In genomic region chrX:10197204-10197756, ce11 we compare ENCODE assay signal across 5 worm cellular contexts.
TF ChIP-seq lines count a peak whose summit lies in the region.

Gene nucb-1, plus strand, starts transcription at chrX:10197706.

TF ChIP-seq in whole organism, L1 larva, 84 proteins besides CTCF, POLR2A, EP300 and RAD21 (continues in another document):
- TF ChIP-seq unc-62 (GFP tag; optimal IDR thresholded peaks at IDR 0.05; lab: Kevin White, UChicago), result no peak
- no peak for TF ChIP-seq F16B12.6 (tag; optimal IDR thresholded peaks at IDR 0.05; lab: Kevin White, UChicago)
- TF ChIP-seq vab-15 (tag; optimal IDR thresholded peaks at IDR 0.05; lab: Kevin White, UChicago), result peak; percentile 25
- TF ChIP-seq nhr-90 (tag; optimal IDR thresholded peaks at IDR 0.05; lab: Kevin White, UChicago; ENCODE audit: poor library complexity), result peak; percentile 76
- TF ChIP-seq ceh-63 (GFP tag; optimal IDR thresholded peaks at IDR 0.05; lab: Kevin White, UChicago), result no peak
- no peak for TF ChIP-seq zip-4 (GFP tag; optimal IDR thresholded peaks at IDR 0.05; lab: Kevin White, UChicago)
- TF ChIP-seq lin-14 (GFP tag; optimal IDR thresholded peaks at IDR 0.05; lab: Kevin White, UChicago), result peak; percentile 92
- TF ChIP-seq snpc-4 (tag; optimal IDR thresholded peaks at IDR 0.05; lab: Kevin White, UChicago), result no peak
- no peak for TF ChIP-seq efl-3 (GFP tag; optimal IDR thresholded peaks at IDR 0.05; lab: Kevin White, UChicago)
- TF ChIP-seq nhr-20 (tag; optimal IDR thresholded peaks at IDR 0.05; lab: Kevin White, UChicago), result peak; percentile 93
- peak; percentile 85 for TF ChIP-seq rnt-1 (tag; optimal IDR thresholded peaks at IDR 0.05; lab: Kevin White, UChicago)
- peak; percentile 83 for TF ChIP-seq nhr-85 (tag; lab: Kevin White, UChicago)
- TF ChIP-seq nhr-28 (tag; optimal IDR thresholded peaks at IDR 0.05; lab: Kevin White, UChicago), result no peak
- TF ChIP-seq aha-1 (tag; optimal IDR thresholded peaks at IDR 0.05; lab: Kevin White, UChicago), result no peak
- TF ChIP-seq nhr-84 (tag; optimal IDR thresholded peaks at IDR 0.05; lab: Kevin White, UChicago), result no peak
- peak; percentile 54 for TF ChIP-seq fkh-8 (tag; optimal IDR thresholded peaks at IDR 0.05; lab: Kevin White, UChicago)
- TF ChIP-seq fkh-4 (tag; optimal IDR thresholded peaks at IDR 0.05; lab: Kevin White, UChicago; ENCODE audit: borderline replicate concordance), result no peak
- no peak for TF ChIP-seq pax-3 (tag; optimal IDR thresholded peaks at IDR 0.05; lab: Kevin White, UChicago)
- no peak for TF ChIP-seq egl-13 (tag; optimal IDR thresholded peaks at IDR 0.05; lab: Kevin White, UChicago)

TF ChIP-seq in whole organism, L3 larva, 47 proteins besides CTCF, POLR2A, EP300 and RAD21 (continues in another document):
- TF ChIP-seq nhr-76 (tag; optimal IDR thresholded peaks at IDR 0.05; lab: Kevin White, UChicago) (no peak), ZK546.5 (tag; optimal IDR thresholded peaks at IDR 0.05; lab: Kevin White, UChicago) (no peak), nhr-23 (tag; optimal IDR thresholded peaks at IDR 0.05; lab: Kevin White, UChicago) (peak; percentile 94), elt-2 (tag; optimal IDR thresholded peaks at IDR 0.05; lab: Kevin White, UChicago) (peak; percentile 60), fkh-10 (GFP tag; optimal IDR thresholded peaks at IDR 0.05; lab: Kevin White, UChicago) (peak; percentile 2), mdl-1 (tag; optimal IDR thresholded peaks at IDR 0.05; lab: Kevin White, UChicago) (no peak), fkh-2 (tag; optimal IDR thresholded peaks at IDR 0.05; lab: Kevin White, UChicago) (no peak), nhr-43 (tag; optimal IDR thresholded peaks at IDR 0.05; lab: Kevin White, UChicago; ENCODE audit: poor library complexity, severe bottlenecking) (peak; percentile 50), nhr-28 (tag; optimal IDR thresholded peaks at IDR 0.05; lab: Kevin White, UChicago) (no peak), nhr-77 (tag; optimal IDR thresholded peaks at IDR 0.05; lab: Kevin White, UChicago) (no peak), pha-4 (tag; optimal IDR thresholded peaks at IDR 0.05; lab: Kevin White, UChicago) (peak; percentile 85), snpc-4 (tag; optimal IDR thresholded peaks at IDR 0.05; lab: Kevin White, UChicago) (no peak), ztf-4 (tag; optimal IDR thresholded peaks at IDR 0.05; lab: Kevin White, UChicago) (no peak), unc-39 (tag; optimal IDR thresholded peaks at IDR 0.05; lab: Kevin White, UChicago) (no peak), egl-5 (tag; optimal IDR thresholded peaks at IDR 0.05; lab: Kevin White, UChicago) (peak; percentile 74), zag-1 (tag; optimal IDR thresholded peaks at IDR 0.05; lab: Kevin White, UChicago) (no peak), ceh-16 (tag; optimal IDR thresholded peaks at IDR 0.05; lab: Kevin White, UChicago) (no peak), lin-39 (tag; optimal IDR thresholded peaks at IDR 0.05; lab: Kevin White, UChicago) (peak; percentile 57), ceh-28 (tag; optimal IDR thresholded peaks at IDR 0.05; lab: Kevin White, UChicago) (peak; percentile 64)

TF ChIP-seq in whole organism, early embryonic, 17 proteins besides CTCF, POLR2A, EP300 and RAD21:
- no peak for TF ChIP-seq B0310.2 (tag; optimal IDR thresholded peaks at IDR 0.05; lab: Kevin White, UChicago)
- no peak for TF ChIP-seq hmbx-1 (tag; optimal IDR thresholded peaks at IDR 0.05; lab: Kevin White, UChicago)
- TF ChIP-seq hmg-4 (GFP tag; optimal IDR thresholded peaks at IDR 0.05; lab: Kevin White, UChicago), result peak; percentile 5
- no peak for TF ChIP-seq flt-1 (GFP tag; IDR thresholded peaks at IDR 0.05; lab: Robert Waterston, UW)
- TF ChIP-seq ceh-13 (GFP tag; optimal IDR thresholded peaks at IDR 0.05; lab: Kevin White, UChicago), result no peak
- no peak for TF ChIP-seq ets-7 (tag; optimal IDR thresholded peaks at IDR 0.05; lab: Kevin White, UChicago)

TF ChIP-seq in whole organism, midembryonic, 9 proteins besides CTCF, POLR2A, EP300 and RAD21:
- no peak for TF ChIP-seq flt-1 (GFP tag; IDR thresholded peaks at IDR 0.05; lab: Robert Waterston, UW)
- TF ChIP-seq T22C8.4 (GFP tag; IDR thresholded peaks at IDR 0.05; lab: Robert Waterston, UW), result no peak
- 0 out of 2 replicates have a peak, but pooled peaks have one; percentile 23 for TF ChIP-seq ztf-23 (GFP tag; IDR thresholded peaks at IDR 0.05; lab: Robert Waterston, UW)
- peak; percentile 68 for TF ChIP-seq cog-1 (tag; optimal IDR thresholded peaks at IDR 0.05; lab: Kevin White, UChicago)
- no peak for TF ChIP-seq med-1 (GFP tag; optimal IDR thresholded peaks at IDR 0.05; lab: Kevin White, UChicago; ENCODE audit: insufficient read depth)
- no peak for TF ChIP-seq klf-2 (GFP tag; conservative IDR thresholded peaks at IDR 0.05; lab: Robert Waterston, UW)
- TF ChIP-seq tab-1 (GFP tag; IDR thresholded peaks at IDR 0.05; lab: Robert Waterston, UW), result no peak

TF ChIP-seq in whole organism, young adult, 124 proteins besides CTCF, POLR2A, EP300 and RAD21:
- TF ChIP-seq hlh-12 (tag; optimal IDR thresholded peaks at IDR 0.05; lab: Kevin White, UChicago) (no peak), T26A5.8 (tag; optimal IDR thresholded peaks at IDR 0.05; lab: Kevin White, UChicago) (no peak), hmg-1.2 (GFP tag; IDR thresholded peaks at IDR 0.05; lab: Robert Waterston, UW) (peak; percentile 34; the same call in 1 of the 2 replicates), hsf-1 (GFP tag; IDR thresholded peaks at IDR 0.05; lab: Robert Waterston, UW) (no peak), nhr-120 (GFP tag; IDR thresholded peaks at IDR 0.05; lab: Robert Waterston, UW) (no peak), F22D6.2 (tag; optimal IDR thresholded peaks at IDR 0.05; lab: Kevin White, UChicago) (no peak), unc-130 (GFP tag; optimal IDR thresholded peaks at IDR 0.05; lab: Kevin White, UChicago) (no peak), let-607 (tag; optimal IDR thresholded peaks at IDR 0.05; lab: Kevin White, UChicago) (peak; percentile 87 to 96), nhr-80 (tag; optimal IDR thresholded peaks at IDR 0.05; lab: Kevin White, UChicago) (peak; percentile 67), unc-62 (GFP tag; optimal IDR thresholded peaks at IDR 0.05; lab: Kevin White, UChicago) (peak; percentile 17), dpl-1 (GFP tag; optimal IDR thresholded peaks at IDR 0.05; lab: Kevin White, UChicago) (no peak), snpc-1.1 (tag; optimal IDR thresholded peaks at IDR 0.05; lab: Kevin White, UChicago; ENCODE audit: insufficient read depth) (no peak), snpc-1.3 (tag; optimal IDR thresholded peaks at IDR 0.05; lab: Kevin White, UChicago; ENCODE audit: insufficient read depth) (no peak), xnd-1 (tag; optimal IDR thresholded peaks at IDR 0.05; lab: Kevin White, UChicago) (no peak), cebp-2 (GFP tag; IDR thresholded peaks at IDR 0.05; lab: Robert Waterston, UW) (no peak), fkh-3 (tag; optimal IDR thresholded peaks at IDR 0.05; lab: Kevin White, UChicago) (no peak), sea-2 (GFP tag; IDR thresholded peaks at IDR 0.05; lab: Robert Waterston, UW) (no peak), ceh-40 (GFP tag; IDR thresholded peaks at IDR 0.05; lab: Robert Waterston, UW) (no peak), tbp1 (GFP tag; optimal IDR thresholded peaks at IDR 0.05; lab: Kevin White, UChicago) (no peak), Y53G8AR.9 (GFP tag; conservative IDR thresholded peaks at IDR 0.05; lab: Robert Waterston, UW) (no peak), rpc-1 (optimal IDR thresholded peaks at IDR 0.05; lab: Kevin White, UChicago) (no peak), rpc-1 (tag; optimal IDR thresholded peaks at IDR 0.05; lab: Kevin White, UChicago) (no peak), Y53F4B.3 (GFP tag; IDR thresholded peaks at IDR 0.05; lab: Robert Waterston, UW) (no peak), madf-8 (GFP tag; conservative IDR thresholded peaks at IDR 0.05; lab: Robert Waterston, UW) (no peak), tlf-1 (GFP tag; optimal IDR thresholded peaks at IDR 0.05; lab: Kevin White, UChicago) (no peak), dox-1 (GFP tag; IDR thresholded peaks at IDR 0.05; lab: Robert Waterston, UW) (no peak), cebp-1 (GFP tag; IDR thresholded peaks at IDR 0.05; lab: Robert Waterston, UW) (no peak), cebp-1 (tag; optimal IDR thresholded peaks at IDR 0.05; lab: Kevin White, UChicago) (peak; percentile 45), madf-10 (tag; optimal IDR thresholded peaks at IDR 0.05; lab: Kevin White, UChicago) (no peak), ceh-91 (GFP tag; IDR thresholded peaks at IDR 0.05; lab: Robert Waterston, UW) (no peak), mel-28 (tag; optimal IDR thresholded peaks at IDR 0.05; lab: Kevin White, UChicago; ENCODE audit: borderline replicate concordance) (no peak), egl-44 (GFP tag; IDR thresholded peaks at IDR 0.05; lab: Robert Waterston, UW) (no peak), ZK185.1 (tag; optimal IDR thresholded peaks at IDR 0.05; lab: Kevin White, UChicago; ENCODE audit: poor library complexity, severe bottlenecking) (no peak), attf-5 (GFP tag; optimal IDR thresholded peaks at IDR 0.05; lab: Kevin White, UChicago) (peak; percentile 31), attf-3 (GFP tag; conservative IDR thresholded peaks at IDR 0.05; lab: Robert Waterston, UW) (peak; percentile 94), aptf-2 (GFP tag; conservative IDR thresholded peaks at IDR 0.05; lab: Robert Waterston, UW) (no peak), Y95B8A.8 (GFP tag; IDR thresholded peaks at IDR 0.05; lab: Robert Waterston, UW) (no peak), pbrm-1 (GFP tag; IDR thresholded peaks at IDR 0.05; lab: Robert Waterston, UW) (no peak), Y79H2A.3 (GFP tag; conservative IDR thresholded peaks at IDR 0.05; lab: Robert Waterston, UW) (no peak), ceh-58 (GFP tag; IDR thresholded peaks at IDR 0.05; lab: Robert Waterston, UW) (no peak), lin-40 (tag; optimal IDR thresholded peaks at IDR 0.05; lab: Kevin White, UChicago) (peak; percentile 59), athp-1 (tag; optimal IDR thresholded peaks at IDR 0.05; lab: Kevin White, UChicago) (no peak), F49E8.2 (tag; optimal IDR thresholded peaks at IDR 0.05; lab: Kevin White, UChicago; ENCODE audit: insufficient read depth) (no peak), nfya-2 (GFP tag; IDR thresholded peaks at IDR 0.05; lab: Robert Waterston, UW) (no peak)

Comparison
In these comparisons a context has a peak if more than half of its experiments do, and no peak if none do; other contexts are left out.
1. Of the 8 proteins assayed by ChIP-seq in both whole organism, young adult and whole organism, L1 larva: peak only in whole organism, young adult: unc-62; only in whole organism, L1 larva: dpl-1, efl-1, lin-35, nhr-90 and unc-130; in both: none; in neither: 2.